Fruit fly (Drosophila melanogaster): ENCODE results near the gene ATPsynGL.

DNA sequence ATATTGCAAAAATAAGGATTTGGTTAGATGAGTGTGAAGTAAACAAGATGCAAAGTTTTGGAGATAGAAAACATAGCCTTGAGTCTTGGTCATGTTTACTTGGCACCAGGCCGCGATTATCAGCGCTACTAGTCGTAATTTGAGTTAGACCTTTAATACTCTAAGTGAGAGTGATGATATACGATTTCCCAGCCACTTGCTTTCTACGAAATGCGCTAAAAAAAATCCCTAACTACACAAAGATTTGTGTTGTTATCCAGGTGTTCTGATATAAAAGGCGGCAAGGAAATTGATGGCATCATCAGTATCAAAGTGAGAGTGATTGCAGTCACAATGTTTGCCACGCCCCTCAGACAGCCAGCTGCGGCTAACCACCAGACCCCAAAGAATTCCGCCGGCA lies 32.7 kb downstream of the ATPsynGL start, which contains the start of gene Uro:
- no peak for TF ChIP-seq psq (optimal IDR thresholded peaks at IDR 0.05)
- no peak for TF ChIP-seq insv (optimal IDR thresholded peaks at IDR 0.05)
- no peak for TF ChIP-seq h (optimal IDR thresholded peaks at IDR 0.05)
- no peak for TF ChIP-seq Sin3A (optimal IDR thresholded peaks at IDR 0.05)
- no peak for TF ChIP-seq ttk (optimal IDR thresholded peaks at IDR 0.05)
